Fruit fly (Drosophila melanogaster): Measurements from ENCODE around the gene CG5897.

dm6 chr3L:11931619-11932018 lies 42.8 kb upstream of the CG5897 start:
- TF ChIP-seq CG8388 (GFP tag; optimal IDR thresholded peaks at IDR 0.05) = no peak
- TF ChIP-seq CG14050 (GFP tag; IDR thresholded peaks at IDR 0.05) = no peak
- TF ChIP-seq unpg (GFP tag; optimal IDR thresholded peaks at IDR 0.05) = no peak
- TF ChIP-seq CG9817 (tag; optimal IDR thresholded peaks at IDR 0.05) = no peak
- TF ChIP-seq CG1529 (GFP tag; optimal IDR thresholded peaks at IDR 0.05) = no peak
- no peak for TF ChIP-seq psq (GFP tag; optimal IDR thresholded peaks at IDR 0.05)
- TF ChIP-seq Scr (GFP tag; IDR thresholded peaks at IDR 0.05; ENCODE audit: partially characterized antibody) = no peak
- TF ChIP-seq toy (GFP tag; IDR thresholded peaks at IDR 0.05) = no peak
- no peak for TF ChIP-seq slou (GFP tag; optimal IDR thresholded peaks at IDR 0.05)
- TF ChIP-seq abd-A (tag; optimal IDR thresholded peaks at IDR 0.05) = no peak
- no peak for TF ChIP-seq bigmax (GFP tag; optimal IDR thresholded peaks at IDR 0.05)
- no peak for TF ChIP-seq ac (GFP tag; optimal IDR thresholded peaks at IDR 0.05)
- TF ChIP-seq Hr51 (GFP tag; optimal IDR thresholded peaks at IDR 0.05) = no peak
- no peak for TF ChIP-seq CG11085 (GFP tag; IDR thresholded peaks at IDR 0.05)
